Worm (Caenorhabditis elegans): Measurements from ENCODE around the gene F10C1.3.
"Not testable (repeated sequence)": the region's sequence is repeated elsewhere in the genome, so short reads cannot be mapped to it uniquely, and the experiment has no call there.

Gene F10C1.3

ce11 chrII:5757656-5758055 lies at the start of gene F10C1.3, which contains the start of gene F10C1.23:
TSS of gene F10C1.3 (minus strand) at chrII:5757756.
TSS of gene F10C1.23 (plus strand) at chrII:5758040.
- not testable (repeated sequence) for TF ChIP-seq lim-6, Y22D7AL.16, ceh-9 (tag; optimal IDR thresholded peaks at IDR 0.05)

- TF ChIP-seq sdc-2 (tag; optimal IDR thresholded peaks at IDR 0.05) (no peak), nfya-1 (tag; optimal IDR thresholded peaks at IDR 0.05) (no peak), fkh-10 (GFP tag; optimal IDR thresholded peaks at IDR 0.05) (no peak), ceh-14 (tag; optimal IDR thresholded peaks at IDR 0.05) (no peak), ceh-31 (tag; optimal IDR thresholded peaks at IDR 0.05) (no peak), nhr-232 (tag; optimal IDR thresholded peaks at IDR 0.05) (no peak), unc-42 (tag; optimal IDR thresholded peaks at IDR 0.05) (no peak), eyg-1 (tag; optimal IDR thresholded peaks at IDR 0.05) (no peak), zip-5 (tag; optimal IDR thresholded peaks at IDR 0.05) (no peak), hlh-13 (GFP tag; optimal IDR thresholded peaks at IDR 0.05) (no peak), elt-4 (tag; optimal IDR thresholded peaks at IDR 0.05) (no peak)
Observed at ce11 chrII:5806563-5806962, 49.0 kb upstream of the F10C1.3 start.

- no peak for TF ChIP-seq rnt-1 (tag; optimal IDR thresholded peaks at IDR 0.05)
Observed at ce11 chrII:5805303-5805702, 47.7 kb upstream of the F10C1.3 start, which contains the start of gene K05F1.10. TSS of gene K05F1.10 (minus strand) at chrII:5805473.

- TF ChIP-seq unc-3 (GFP tag; conservative IDR thresholded peaks at IDR 0.05) (no peak), unc-3 (tag; optimal IDR thresholded peaks at IDR 0.05) (no peak), nhr-232 (tag; optimal IDR thresholded peaks at IDR 0.05) (no peak), K09A11.1 (tag; optimal IDR thresholded peaks at IDR 0.05; ENCODE audit: insufficient read depth) (no peak), fkh-10 (GFP tag; optimal IDR thresholded peaks at IDR 0.05) (no peak)
Observed at ce11 chrII:5804288-5804687, 46.7 kb upstream of the F10C1.3 start.

ce11 chrII:5801075-5801474 lies 43.5 kb upstream of the F10C1.3 start, which contains the start of the genes K05F1.9 and K05F1.1:
TSS of gene K05F1.9 (minus strand) at chrII:5801175.
TSS of gene K05F1.1 (plus strand) at chrII:5801382.
- TF ChIP-seq zip-5 (tag; optimal IDR thresholded peaks at IDR 0.05) (no peak), sox-4 (tag; optimal IDR thresholded peaks at IDR 0.05) (no peak), hlh-30 (tag; optimal IDR thresholded peaks at IDR 0.05; ENCODE audit: insufficient read depth) (no peak)

ce11 chrII:5799553-5799952 lies 42.0 kb upstream of the F10C1.3 start, which contains the start of gene K05F1.8:
TSS of gene K05F1.8 (minus strand) at chrII:5799653.
- TF ChIP-seq pros-1 (tag; optimal IDR thresholded peaks at IDR 0.05) = no peak
- no peak for TF ChIP-seq ttx-3 (tag; optimal IDR thresholded peaks at IDR 0.05)
- no peak for TF ChIP-seq ceh-24 (tag; optimal IDR thresholded peaks at IDR 0.05)
- no peak for TF ChIP-seq mec-3 (tag; optimal IDR thresholded peaks at IDR 0.05; ENCODE audit: borderline replicate concordance)
- no peak for TF ChIP-seq fkh-10 (GFP tag; optimal IDR thresholded peaks at IDR 0.05)
- TF ChIP-seq npax-4 (tag; optimal IDR thresholded peaks at IDR 0.05) = no peak
- no peak for TF ChIP-seq Y22D7AL.16 (tag; optimal IDR thresholded peaks at IDR 0.05)
- no peak for TF ChIP-seq dve-1 (tag; optimal IDR thresholded peaks at IDR 0.05)

- no peak for TF ChIP-seq F13H6.1 (tag; optimal IDR thresholded peaks at IDR 0.05)
- TF ChIP-seq hlh-30 (tag; optimal IDR thresholded peaks at IDR 0.05; ENCODE audit: insufficient read depth) = no peak
- TF ChIP-seq hlh-15 (tag; optimal IDR thresholded peaks at IDR 0.05) = no peak
Observed at ce11 chrII:5797348-5797977, 39.9 kb upstream of the F10C1.3 start, which contains the start of the genes msp-63 and msp-142. TSS of gene msp-63 (minus strand) at chrII:5797448. TSS of gene msp-142 (plus strand) at chrII:5797927.
